Fruit fly (Drosophila melanogaster) whole organism, embryonic: ENCODE measurements around the gene Gpdh1.

Experiments used
- Abd-B ChIP-seq: fragments of 200-800 bp; sonication (Bioruptor generic); optimal IDR thresholded peaks from 2 replicates; lab custom pipeline; 2018; ENCODE audit warnings: missing biosample characterization, mild to moderate bottlenecking, missing genetic modification characterization, moderate library complexity
- B-H1 ChIP-seq: fragments of 200-800 bp; sonication (Bioruptor generic); IDR thresholded peaks from 3 replicates; pipeline ENCODE4 v1.3.6; 2022; ENCODE audit warnings: missing biosample characterization, missing genetic modification characterization
- B-H2 ChIP-seq: fragments of 200-800 bp; sonication (Bioruptor generic); optimal IDR thresholded peaks from 2 replicates; lab custom pipeline; 2018; ENCODE audit warnings: missing biosample characterization, mild to moderate bottlenecking, missing genetic modification characterization
- Bteb2 ChIP-seq: fragments of 200-800 bp; sonication (Bioruptor generic); optimal IDR thresholded peaks from 2 replicates; lab custom pipeline; 2016; ENCODE audit warnings: missing biosample characterization, missing genetic modification characterization
- CG1024 ChIP-seq: fragments of 200-800 bp; sonication (Bioruptor generic); IDR thresholded peaks from 2 replicates; pipeline ENCODE4 v1.3.6; 2022; ENCODE audit warnings: missing biosample characterization, missing genetic modification characterization
- CG10462 ChIP-seq: fragments of 200-800 bp; sonication (Bioruptor generic); optimal IDR thresholded peaks from 2 replicates; lab custom pipeline; 2016; ENCODE audit warnings: missing biosample characterization, missing genetic modification characterization
- CG12942 ChIP-seq: fragments of 200-800 bp; sonication (Bioruptor generic); optimal IDR thresholded peaks from 3 replicates; lab custom pipeline; 2016; ENCODE audit warnings: missing biosample characterization, missing genetic modification characterization
- CG13287 ChIP-seq: fragments of 200-800 bp; sonication (Bioruptor generic); IDR thresholded peaks from 2 replicates; pipeline ENCODE4 v1.3.6; 2022; ENCODE audit warnings: missing biosample characterization, missing genetic modification characterization; ENCODE audit not compliant: partially characterized antibody
- CG13296 ChIP-seq: fragments of 200-800 bp; sonication (Bioruptor generic); optimal IDR thresholded peaks from 3 replicates; lab custom pipeline; 2018; ENCODE audit warnings: missing biosample characterization, mild to moderate bottlenecking, missing genetic modification characterization
- CG13894 ChIP-seq: fragments of 200-800 bp; sonication (Bioruptor generic); optimal IDR thresholded peaks from 3 replicates; lab custom pipeline; 2018; ENCODE audit warnings: missing biosample characterization, mild to moderate bottlenecking, missing genetic modification characterization, moderate library complexity
- CG14050 ChIP-seq: fragments of 200-800 bp; sonication (Bioruptor generic); IDR thresholded peaks from 3 replicates; pipeline ENCODE4 v1.3.6; 2022; ENCODE audit warnings: missing biosample characterization, missing genetic modification characterization
- CG14860 ChIP-seq: fragments of 200-800 bp; sonication (Bioruptor generic); IDR thresholded peaks from 3 replicates; pipeline ENCODE4 v1.3.6; 2022; ENCODE audit warnings: missing biosample characterization, missing genetic modification characterization; ENCODE audit not compliant: partially characterized antibody
- CG15479 ChIP-seq: fragments of 200-800 bp; sonication (Bioruptor generic); optimal IDR thresholded peaks from 3 replicates; lab custom pipeline; 2019; ENCODE audit warnings: missing biosample characterization, mild to moderate bottlenecking, missing genetic modification characterization, moderate library complexity
- CG1647 ChIP-seq: fragments of 200-800 bp; sonication (Bioruptor generic); optimal IDR thresholded peaks from 3 replicates; lab custom pipeline; 2016; ENCODE audit warnings: missing biosample characterization, missing genetic modification characterization
- CG17186 ChIP-seq: fragments of 200-800 bp; sonication (Bioruptor generic); optimal IDR thresholded peaks from 3 replicates; lab custom pipeline; 2017; ENCODE audit warnings: missing biosample characterization, missing genetic modification reagents, missing genetic modification characterization
- CG17829 ChIP-seq: fragments of 200-800 bp; optimal IDR thresholded peaks from 2 replicates; lab custom pipeline; 2019; ENCODE audit warnings: missing biosample characterization, mild to moderate bottlenecking, missing genetic modification characterization, moderate library complexity
- CG18599 ChIP-seq: fragments of 200-800 bp; sonication (Bioruptor generic); optimal IDR thresholded peaks from 3 replicates; lab custom pipeline; 2017; ENCODE audit warnings: missing biosample characterization, missing genetic modification characterization, mild to moderate bottlenecking, moderate library complexity, missing genetic modification reagents
- CG31365 ChIP-seq: fragments of 200-800 bp; sonication (Bioruptor generic); optimal IDR thresholded peaks from 2 replicates; lab custom pipeline; 2018; ENCODE audit warnings: missing biosample characterization, mild to moderate bottlenecking, missing genetic modification characterization
- CG4730 ChIP-seq: fragments of 200-800 bp; sonication (Bioruptor generic); IDR thresholded peaks from 2 replicates; pipeline ENCODE4 v1.3.6; 2022; ENCODE audit warnings: missing biosample characterization, missing genetic modification characterization
- CG6175 ChIP-seq: fragments of 200-800 bp; sonication (Bioruptor generic); IDR thresholded peaks from 3 replicates; pipeline ENCODE4 v1.3.6; 2022; ENCODE audit warnings: missing biosample characterization, missing genetic modification characterization
- CG6765 ChIP-seq: fragments of 200-800 bp; sonication (Bioruptor generic); optimal IDR thresholded peaks from 3 replicates; lab custom pipeline; 2017; ENCODE audit warnings: missing biosample characterization, mild to moderate bottlenecking, missing genetic modification characterization
- CG7987 ChIP-seq: fragments of 200-800 bp; sonication (Bioruptor generic); optimal IDR thresholded peaks from 2 replicates; lab custom pipeline; 2018; ENCODE audit warnings: missing biosample characterization, mild to moderate bottlenecking, missing genetic modification characterization, moderate library complexity
- D19B ChIP-seq: fragments of 200-800 bp; sonication (Bioruptor generic); optimal IDR thresholded peaks from 2 replicates; lab custom pipeline; 2017; ENCODE audit warnings: missing biosample characterization, mild to moderate bottlenecking, missing genetic modification characterization
- Dbx ChIP-seq: fragments of 200-800 bp; sonication (Bioruptor generic); IDR thresholded peaks from 3 replicates; pipeline ENCODE4 v1.3.6; 2022; ENCODE audit warnings: missing biosample characterization, missing genetic modification characterization
- Elba2 ChIP-seq: fragments of 200-800 bp; sonication (Bioruptor generic); optimal IDR thresholded peaks from 3 replicates; lab custom pipeline; 2016; ENCODE audit warnings: missing biosample characterization, missing genetic modification characterization
- Fer1 ChIP-seq: fragments of 200-800 bp; sonication (Bioruptor generic); optimal IDR thresholded peaks from 2 replicates; lab custom pipeline; 2017; ENCODE audit warnings: missing biosample characterization, mild to moderate bottlenecking, missing genetic modification characterization
- Hsf ChIP-seq: fragments of 200-800 bp; sonication (Bioruptor generic); optimal IDR thresholded peaks from 3 replicates; lab custom pipeline; 2016; ENCODE audit warnings: missing biosample characterization, missing genetic modification characterization
- Mes4 ChIP-seq: fragments of 200-800 bp; sonication (Bioruptor generic); optimal IDR thresholded peaks from 2 replicates; lab custom pipeline; 2016; ENCODE audit warnings: missing biosample characterization, missing genetic modification characterization
- PHDP ChIP-seq: fragments of 200-800 bp; sonication (Bioruptor generic); optimal IDR thresholded peaks from 3 replicates; lab custom pipeline; 2018; ENCODE audit warnings: missing biosample characterization, mild to moderate bottlenecking, missing genetic modification characterization, moderate library complexity
- Taf1 ChIP-seq: fragments of 200-800 bp; sonication (Bioruptor generic); IDR thresholded peaks from 2 replicates; pipeline ENCODE4 v1.3.6; 2022; ENCODE audit warnings: missing biosample characterization, missing genetic modification characterization
- Trl ChIP-seq, 3 experiments: fragments of >200 bp in 2 of 3; fragments of 200-800 bp in 1 of 3; sonication (Bioruptor generic) in 1 of 3; optimal IDR thresholded peaks; 2 replicates in 1 of 3; 3 replicates in 2 of 3; lab custom pipeline; 2016 to 2017; ENCODE audit warnings: missing biosample characterization in 1 of 3, missing genetic modification characterization in 1 of 3
- bab2 ChIP-seq: fragments of 200-800 bp; sonication (Bioruptor generic); optimal IDR thresholded peaks from 2 replicates; lab custom pipeline; 2016; ENCODE audit warnings: missing biosample characterization, missing genetic modification characterization
- croc ChIP-seq: fragments of 200-800 bp; sonication (Bioruptor generic); conservative IDR thresholded peaks from 3 replicates; pipeline ENCODE4 v1.3.6; 2022; ENCODE audit warnings: missing biosample characterization, missing genetic modification characterization
- danr ChIP-seq: fragments of 200-800 bp; sonication (Bioruptor generic); IDR thresholded peaks from 2 replicates; pipeline ENCODE4 v1.3.6; 2022; ENCODE audit warnings: missing biosample characterization, missing genetic modification characterization
- dati ChIP-seq: fragments of 200-800 bp; sonication (Bioruptor generic); IDR thresholded peaks from 2 replicates; pipeline ENCODE4 v1.3.6; 2022; ENCODE audit warnings: missing biosample characterization, missing genetic modification characterization
- ewg ChIP-seq: fragments of 200-800 bp; sonication (Bioruptor generic); optimal IDR thresholded peaks from 3 replicates; lab custom pipeline; 2017; ENCODE audit warnings: mild to moderate bottlenecking, missing biosample characterization, missing genetic modification reagents, missing genetic modification characterization
- eyg ChIP-seq: fragments of 200-800 bp; sonication (Bioruptor generic); optimal IDR thresholded peaks from 3 replicates; lab custom pipeline; 2016; ENCODE audit warnings: missing biosample characterization, missing genetic modification characterization
- fru ChIP-seq: fragments of >200 bp; optimal IDR thresholded peaks from 2 replicates; lab custom pipeline; 2017
- grn ChIP-seq: fragments of 200-800 bp; sonication (Bioruptor generic); optimal IDR thresholded peaks from 3 replicates; lab custom pipeline; 2017; ENCODE audit warnings: missing biosample characterization, missing genetic modification characterization
- ham ChIP-seq: fragments of 200-800 bp; sonication (Bioruptor generic); IDR thresholded peaks from 2 replicates; pipeline ENCODE4 v1.3.6; 2022; ENCODE audit warnings: missing biosample characterization, missing genetic modification characterization
- kah ChIP-seq: fragments of 200-800 bp; sonication (Bioruptor generic); optimal IDR thresholded peaks from 2 replicates; lab custom pipeline; 2018; ENCODE audit warnings: missing biosample characterization, mild to moderate bottlenecking, missing genetic modification characterization
- mld ChIP-seq: fragments of 200-800 bp; sonication (Bioruptor generic); IDR thresholded peaks from 3 replicates; pipeline ENCODE4 v1.3.6; 2022; ENCODE audit warnings: missing biosample characterization, missing genetic modification characterization; ENCODE audit not compliant: partially characterized antibody
- otp ChIP-seq: fragments of 200-800 bp; sonication (Bioruptor generic); IDR thresholded peaks from 3 replicates; pipeline ENCODE4, ENCODE4 v1.3.6; 2022; ENCODE audit warnings: missing biosample characterization, missing genetic modification characterization
- pzg ChIP-seq: fragments of 200-800 bp; sonication (Bioruptor generic); optimal IDR thresholded peaks from 3 replicates; lab custom pipeline; 2018; ENCODE audit warnings: missing biosample characterization, mild to moderate bottlenecking, missing genetic modification characterization, moderate library complexity
- repo ChIP-seq: fragments of 200-800 bp; sonication (Bioruptor generic); optimal IDR thresholded peaks from 2 replicates; lab custom pipeline; 2016; ENCODE audit warnings: missing biosample characterization, missing genetic modification characterization
- sim ChIP-seq: fragments of 200-800 bp; sonication (Bioruptor generic); IDR thresholded peaks from 2 replicates; pipeline ENCODE4 v1.3.6; 2022; ENCODE audit warnings: missing biosample characterization, missing genetic modification characterization
- stc ChIP-seq: fragments of 200-800 bp; sonication (Bioruptor generic); IDR thresholded peaks from 2 replicates; pipeline ENCODE4 v1.3.6; 2022; ENCODE audit warnings: missing biosample characterization, missing genetic modification characterization
- tio ChIP-seq: fragments of 200-800 bp; sonication (Bioruptor generic); optimal IDR thresholded peaks from 2 replicates; lab custom pipeline; 2017; ENCODE audit warnings: missing biosample characterization, missing genetic modification characterization, inconsistent platforms
- trem ChIP-seq: fragments of 200-800 bp; optimal IDR thresholded peaks from 3 replicates; lab custom pipeline; 2019; ENCODE audit warnings: missing biosample characterization, mild to moderate bottlenecking, missing genetic modification characterization, moderate library complexity
- wek ChIP-seq: fragments of 200-800 bp; sonication (Bioruptor generic); optimal IDR thresholded peaks from 3 replicates; lab custom pipeline; 2018; ENCODE audit warnings: missing biosample characterization, mild to moderate bottlenecking, missing genetic modification characterization, moderate library complexity
- yki ChIP-seq: fragments of >200 bp; optimal IDR thresholded peaks from 3 replicates; lab custom pipeline; 2018
- zen2 ChIP-seq: fragments of 200-800 bp; sonication (Bioruptor generic); IDR thresholded peaks from 3 replicates; pipeline ENCODE4 v1.3.6; 2022; ENCODE audit warnings: missing biosample characterization, missing genetic modification characterization; ENCODE audit not compliant: partially characterized antibody

The Gpdh1 gene

DNA sequence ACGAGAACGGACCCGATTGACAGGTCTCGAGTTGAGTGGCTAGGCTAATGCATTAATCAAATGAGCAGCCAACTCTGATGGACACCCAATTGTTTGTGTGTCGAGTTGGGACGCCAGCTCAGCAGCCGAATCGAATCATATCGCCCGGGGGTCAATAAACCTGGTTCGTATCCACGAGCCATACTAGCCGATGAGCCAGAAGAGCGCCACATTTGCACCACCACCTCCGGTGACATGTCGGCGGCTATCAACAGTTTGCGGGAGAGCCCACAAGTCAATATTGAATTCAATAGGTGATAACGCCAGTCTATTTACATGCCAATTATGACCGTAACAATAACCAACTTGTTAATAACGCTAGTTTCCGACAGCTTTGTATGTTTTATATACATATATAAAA, 30.7 kb downstream of the Gpdh1 start (continued):
- TF ChIP-seq Abd-B (GFP tag; lab: Kevin White, UChicago) (no peak), zen2 (GFP tag; lab: Robert Waterston, UW) (no peak), CG7987 (GFP tag; lab: Kevin White, UChicago) (peak; percentile 89), CG14050 (GFP tag; lab: Robert Waterston, UW) (peak; percentile 41; the same call in 1 of the 3 replicates), CG10462 (no peak), CG17829 (tag; lab: Kevin White, UChicago) (no peak), CG13894 (peak; percentile 27), Fer1 (peak; percentile 77), PHDP (tag; lab: Kevin White, UChicago) (peak; percentile 71), stc (GFP tag; lab: Robert Waterston, UW) (peak; percentile 16; the same call in 1 of the 2 replicates), eyg (GFP tag; lab: Kevin White, UChicago) (no peak), Elba2 (GFP tag; lab: Kevin White, UChicago) (no peak), CG1024 (GFP tag; lab: Robert Waterston, UW) (peak; percentile 45; the same call in 1 of the 2 replicates), sim (GFP tag; lab: Robert Waterston, UW) (no peak), otp (GFP tag; lab: Robert Waterston, UW) (peak; percentile 77; the same call in 2 of the 3 replicates), kah (GFP tag; lab: Kevin White, UChicago) (peak; percentile 15), Taf1 (no peak), CG13287 (GFP tag; lab: Robert Waterston, UW) (no peak), Hsf (GFP tag; lab: Kevin White, UChicago) (no peak), tio (GFP tag; lab: Kevin White, UChicago) (no peak), trem (tag; lab: Kevin White, UChicago) (no peak), fru (lab: Kevin White, UChicago) (no peak), danr (GFP tag; lab: Robert Waterston, UW) (no peak), CG13296 (GFP tag; lab: Kevin White, UChicago) (peak; percentile 79), wek (GFP tag; lab: Kevin White, UChicago) (peak; percentile 78), CG31365 (tag; lab: Kevin White, UChicago) (peak; percentile 28), CG17186 (no peak), ewg (peak; percentile 14), CG15479 (GFP tag; lab: Kevin White, UChicago) (no peak), repo (GFP tag; lab: Kevin White, UChicago) (no peak), Bteb2 (GFP tag; lab: Kevin White, UChicago) (no peak), yki (lab: Kevin White, UChicago) (no peak), CG6765 (peak; percentile 80), CG1647 (GFP tag; lab: Kevin White, UChicago) (no peak), Dbx (peak; percentile 49; the same call in 1 of the 3 replicates), B-H2 (GFP tag; lab: Kevin White, UChicago) (peak; percentile 71), bab2 (GFP tag; lab: Kevin White, UChicago) (no peak), D19B (GFP tag; lab: Kevin White, UChicago) (peak; percentile 4), mld (GFP tag; lab: Robert Waterston, UW) (no peak), CG6175 (GFP tag; lab: Robert Waterston, UW) (peak; percentile 59; the same call in 1 of the 3 replicates), CG4730 (GFP tag; lab: Robert Waterston, UW) (no peak), croc (no peak), B-H1 (GFP tag; lab: Robert Waterston, UW) (no peak; the same call in 2 of the 3 replicates), dati (GFP tag; lab: Robert Waterston, UW) (no peak), grn (GFP tag; lab: Kevin White, UChicago) (no peak), Trl (optimal IDR thresholded peaks at IDR 0.05; lab: Kevin White, UChicago) (no peak), Trl (GFP tag; optimal IDR thresholded peaks at IDR 0.05; lab: Kevin White, UChicago) (no peak), CG12942 (GFP tag; lab: Kevin White, UChicago) (peak; percentile 28), pzg (no peak), CG14860 (GFP tag; lab: Robert Waterston, UW) (no peak), ham (GFP tag; lab: Robert Waterston, UW) (no peak), Mes4 (no peak), CG18599 (peak; percentile 78)
